Worm (Caenorhabditis elegans) whole organism, late embryonic: ENCODE results near the gene aat-6.

Experiments
- C38D4.7 ChIP-seq: fragments of 200-800 bp; sonication (Bioruptor generic); optimal IDR thresholded peaks from 2 replicates; lab custom pipeline; 2018; ENCODE audit warnings: mild to moderate bottlenecking, missing genetic modification characterization, moderate library complexity, missing compliant biosample characterization
- K09A11.1 ChIP-seq: sonication (generic microtip); optimal IDR thresholded peaks from 2 replicates; lab custom pipeline; 2017; ENCODE audit warnings: antibody characterized with exemption, mild to moderate bottlenecking, missing genetic modification characterization, missing compliant biosample characterization; ENCODE audit not compliant: insufficient read depth
- Y22D7AL.16 ChIP-seq: sonication (generic microtip); optimal IDR thresholded peaks from 2 replicates; lab custom pipeline; 2016; ENCODE audit warnings: missing genetic modification characterization, missing compliant biosample characterization
- ceh-18 ChIP-seq: sonication (generic microtip); optimal IDR thresholded peaks from 2 replicates; lab custom pipeline; 2016; ENCODE audit warnings: missing genetic modification characterization, missing compliant biosample characterization
- ceh-19 ChIP-seq: fragments of 200-800 bp; sonication (Bioruptor generic); optimal IDR thresholded peaks from 2 replicates; lab custom pipeline; 2018; ENCODE audit warnings: mild to moderate bottlenecking, missing genetic modification characterization, missing compliant biosample characterization
- ceh-2 ChIP-seq: sonication (generic microtip); optimal IDR thresholded peaks from 2 replicates; lab custom pipeline; 2016; ENCODE audit warnings: missing genotype, missing genetic modification characterization, missing compliant biosample characterization
- ceh-22 ChIP-seq: sonication (generic microtip); optimal IDR thresholded peaks from 2 replicates; lab custom pipeline; 2017; ENCODE audit warnings: missing biosample characterization, missing genetic modification characterization
- ceh-24 ChIP-seq: sonication (generic microtip); optimal IDR thresholded peaks from 2 replicates; lab custom pipeline; 2016; ENCODE audit warnings: mild to moderate bottlenecking, missing genetic modification characterization, missing compliant biosample characterization
- ceh-30 ChIP-seq: fragments of 150-350 bp; optimal IDR thresholded peaks from 2 replicates; lab custom pipeline; 2014; ENCODE audit warnings: missing biosample characterization, missing genetic modification characterization
- ceh-31 ChIP-seq: sonication (generic microtip); optimal IDR thresholded peaks from 2 replicates; lab custom pipeline; 2016; ENCODE audit warnings: missing genetic modification characterization, missing compliant biosample characterization
- ceh-34 ChIP-seq: sonication (generic microtip); optimal IDR thresholded peaks from 2 replicates; lab custom pipeline; 2016; ENCODE audit warnings: mild to moderate bottlenecking, missing genetic modification characterization, missing compliant biosample characterization
- ceh-45 ChIP-seq: fragments of 200-800 bp; sonication (Bioruptor generic); IDR thresholded peaks from 2 replicates; pipeline ENCODE4 v1.3.6; 2022; ENCODE audit warnings: missing genetic modification reagents, missing genetic modification characterization, missing compliant biosample characterization
- ceh-6 ChIP-seq: fragments of 200-800 bp; sonication (Bioruptor generic); optimal IDR thresholded peaks from 2 replicates; lab custom pipeline; 2018; ENCODE audit warnings: mild to moderate bottlenecking, missing genetic modification characterization, missing compliant biosample characterization
- che-1 ChIP-seq: sonication (generic microtip); optimal IDR thresholded peaks from 2 replicates; lab custom pipeline; 2016; ENCODE audit warnings: mild to moderate bottlenecking, missing genetic modification characterization, missing compliant biosample characterization
- dmd-4 ChIP-seq: sonication (generic microtip); optimal IDR thresholded peaks from 2 replicates; lab custom pipeline; 2016; ENCODE audit warnings: borderline replicate concordance, missing genetic modification characterization, missing compliant biosample characterization
- dve-1 ChIP-seq: sonication (generic microtip); optimal IDR thresholded peaks from 2 replicates; lab custom pipeline; 2017; ENCODE audit warnings: antibody characterized with exemption, mild to moderate bottlenecking, missing genetic modification characterization, missing compliant biosample characterization
- ets-4 ChIP-seq: sonication (generic microtip); optimal IDR thresholded peaks from 2 replicates; lab custom pipeline; 2016; ENCODE audit warnings: missing genetic modification characterization, missing compliant biosample characterization
- eyg-1 ChIP-seq: sonication (generic microtip); optimal IDR thresholded peaks from 2 replicates; lab custom pipeline; 2016; ENCODE audit warnings: missing genotype, missing genetic modification characterization, missing compliant biosample characterization
- gmeb-2 ChIP-seq: sonication (generic microtip); optimal IDR thresholded peaks from 2 replicates; lab custom pipeline; 2016; ENCODE audit warnings: missing genetic modification characterization, inconsistent platforms, missing compliant biosample characterization
- hlh-15 ChIP-seq: sonication (generic microtip); optimal IDR thresholded peaks from 2 replicates; lab custom pipeline; 2016; ENCODE audit warnings: missing genetic modification characterization, missing compliant biosample characterization
- hlh-30 ChIP-seq: sonication (generic microtip); optimal IDR thresholded peaks from 2 replicates; lab custom pipeline; 2017; ENCODE audit warnings: antibody characterized with exemption, missing genetic modification characterization, missing compliant biosample characterization; ENCODE audit not compliant: insufficient read depth
- hlh-6 ChIP-seq: sonication (generic microtip); optimal IDR thresholded peaks from 2 replicates; lab custom pipeline; 2016; ENCODE audit warnings: missing genotype, missing genetic modification characterization, missing compliant biosample characterization
- hlh-8 ChIP-seq: sonication (generic microtip); optimal IDR thresholded peaks from 2 replicates; lab custom pipeline; 2016; ENCODE audit warnings: missing genotype, missing genetic modification characterization, missing compliant biosample characterization
- lim-6 ChIP-seq: sonication (generic microtip); optimal IDR thresholded peaks from 2 replicates; lab custom pipeline; 2016; ENCODE audit warnings: missing genetic modification characterization, missing compliant biosample characterization
- mec-3 ChIP-seq: sonication (generic microtip); optimal IDR thresholded peaks from 2 replicates; lab custom pipeline; 2016; ENCODE audit warnings: borderline replicate concordance, missing genetic modification characterization, missing compliant biosample characterization
- nfya-1 ChIP-seq: sonication (generic microtip); optimal IDR thresholded peaks from 2 replicates; lab custom pipeline; 2017; ENCODE audit warnings: missing genetic modification characterization, mild to moderate bottlenecking, missing compliant biosample characterization, antibody characterized with exemption, moderate library complexity
- nhr-11 ChIP-seq: fragments of 150-350 bp; optimal IDR thresholded peaks from 2 replicates; lab custom pipeline; 2014; ENCODE audit warnings: missing biosample characterization, missing genetic modification characterization
- nhr-232 ChIP-seq: sonication (generic microtip); optimal IDR thresholded peaks from 2 replicates; lab custom pipeline; 2016; ENCODE audit warnings: missing genetic modification characterization, missing compliant biosample characterization
- npax-4 ChIP-seq: sonication (generic microtip); optimal IDR thresholded peaks from 2 replicates; lab custom pipeline; 2016; ENCODE audit warnings: missing genetic modification characterization, missing compliant biosample characterization
- pag-3 ChIP-seq: sonication (generic microtip); optimal IDR thresholded peaks from 2 replicates; lab custom pipeline; 2016; ENCODE audit warnings: missing compliant biosample characterization, missing genetic modification characterization, borderline replicate concordance
- pat-9 ChIP-seq: fragments of 200-800 bp; sonication (Bioruptor generic); optimal IDR thresholded peaks from 2 replicates; lab custom pipeline; 2018; ENCODE audit warnings: mild to moderate bottlenecking, missing genetic modification characterization, moderate library complexity, missing compliant biosample characterization
- pax-1 ChIP-seq: fragments of 150-350 bp; optimal IDR thresholded peaks from 2 replicates; lab custom pipeline; 2014; ENCODE audit warnings: missing biosample characterization, missing genetic modification characterization
- pha-2 ChIP-seq: sonication (generic microtip); optimal IDR thresholded peaks from 2 replicates; lab custom pipeline; 2017; ENCODE audit warnings: mild to moderate bottlenecking, missing genetic modification characterization, missing compliant biosample characterization
- pqm-1 ChIP-seq: sonication (generic microtip); optimal IDR thresholded peaks from 2 replicates; lab custom pipeline; 2016; ENCODE audit warnings: missing genetic modification characterization, missing compliant biosample characterization
- pros-1 ChIP-seq: fragments of 150-350 bp; optimal IDR thresholded peaks from 2 replicates; lab custom pipeline; 2014; ENCODE audit warnings: missing biosample characterization, missing genetic modification reagents, missing genetic modification characterization
- ref-2 ChIP-seq: sonication (generic microtip); optimal IDR thresholded peaks from 2 replicates; lab custom pipeline; 2016; ENCODE audit warnings: missing genetic modification characterization, missing compliant biosample characterization
- sdc-2 ChIP-seq: sonication (generic microtip); optimal IDR thresholded peaks from 2 replicates; lab custom pipeline; 2016; ENCODE audit warnings: missing genotype, missing genetic modification characterization, missing compliant biosample characterization
- sox-2 ChIP-seq: fragments of 200-800 bp; sonication (Bioruptor generic); IDR thresholded peaks from 2 replicates; pipeline ENCODE4 v1.3.6; 2022; ENCODE audit warnings: missing genetic modification reagents, missing genetic modification characterization, missing compliant biosample characterization
- sox-4 ChIP-seq: sonication (generic microtip); optimal IDR thresholded peaks from 2 replicates; lab custom pipeline; 2017; ENCODE audit warnings: mild to moderate bottlenecking, missing genetic modification characterization, inconsistent platforms, missing compliant biosample characterization
- syd-9 ChIP-seq: sonication (generic microtip); optimal IDR thresholded peaks from 2 replicates; lab custom pipeline; 2016; ENCODE audit warnings: mild to moderate bottlenecking, missing genetic modification characterization, moderate library complexity, missing compliant biosample characterization
- tbx-7 ChIP-seq: sonication (generic microtip); optimal IDR thresholded peaks from 2 replicates; lab custom pipeline; 2016; ENCODE audit warnings: missing genotype, missing genetic modification characterization, missing compliant biosample characterization
- ttx-3 ChIP-seq: sonication (generic microtip); optimal IDR thresholded peaks from 2 replicates; lab custom pipeline; 2016; ENCODE audit warnings: missing genetic modification reagents, missing genetic modification characterization, missing compliant biosample characterization
- unc-42 ChIP-seq: sonication (generic microtip); optimal IDR thresholded peaks from 2 replicates; lab custom pipeline; 2016; ENCODE audit warnings: missing genotype, missing genetic modification characterization, missing compliant biosample characterization
- unc-55 ChIP-seq: sonication (generic microtip); optimal IDR thresholded peaks from 2 replicates; lab custom pipeline; 2017; ENCODE audit warnings: missing biosample characterization, missing genetic modification reagents, missing genetic modification characterization
- unc-86 ChIP-seq: sonication (generic microtip); optimal IDR thresholded peaks from 2 replicates; lab custom pipeline; 2016; ENCODE audit warnings: missing genetic modification characterization, missing compliant biosample characterization
- ztf-16 ChIP-seq: sonication (generic microtip); optimal IDR thresholded peaks from 2 replicates; lab custom pipeline; 2017; ENCODE audit warnings: missing genetic modification characterization, missing compliant biosample characterization

Gene aat-6

ce11 chrV:11470210-11470713 lies at the start of gene aat-6:
TSS of gene aat-6 (minus strand) at chrV:11470663.
- TF ChIP-seq hlh-30 (tag; lab: Kevin White, UChicago) (no peak), dmd-4 (tag; lab: Kevin White, UChicago) (no peak), Y22D7AL.16 (tag; lab: Kevin White, UChicago) (no peak), eyg-1 (tag; lab: Kevin White, UChicago) (no peak), pag-3 (tag; lab: Kevin White, UChicago) (no peak), ztf-16 (tag; lab: Kevin White, UChicago) (no peak), ceh-22 (tag; lab: Kevin White, UChicago) (no peak), nhr-11 (tag; lab: Kevin White, UChicago) (no peak), ceh-45 (GFP tag; lab: Robert Waterston, UW) (no peak), ceh-18 (tag; lab: Kevin White, UChicago) (no peak), ceh-34 (tag; lab: Kevin White, UChicago) (no peak), pros-1 (tag; lab: Kevin White, UChicago) (no peak), unc-55 (no peak), hlh-6 (tag; lab: Kevin White, UChicago) (no peak), tbx-7 (no peak), hlh-15 (no peak), sox-2 (GFP tag; lab: Robert Waterston, UW) (no peak), hlh-8 (tag; lab: Kevin White, UChicago) (no peak)

DNA sequence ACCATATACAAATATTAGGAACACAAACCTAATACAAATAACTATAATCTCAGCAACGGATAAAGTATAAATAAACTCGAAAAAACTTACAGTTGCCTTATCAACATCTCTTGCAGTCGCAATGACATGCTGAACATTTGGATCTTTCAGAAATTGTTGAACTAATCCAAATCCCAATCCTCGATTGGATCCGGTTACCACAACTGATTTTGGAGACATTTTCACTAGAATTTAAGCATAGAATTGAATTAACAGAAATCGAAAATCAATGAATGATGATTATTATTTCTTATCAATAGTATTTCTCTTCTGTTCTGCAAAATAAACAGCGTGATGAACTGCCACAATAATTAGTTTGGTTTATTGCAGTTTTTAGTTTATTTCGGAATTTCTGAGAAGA lies 49.8 kb upstream of the aat-6 start, which contains the start of the genes C55A6.11 and C55A6.7:
C55A6.11 (plus strand) TSS at position 301 of the 400 bp plus-strand sequence.
C55A6.7 (minus strand) TSS at position 316 of the 400 bp plus-strand sequence.
- TF ChIP-seq pqm-1 (tag; lab: Kevin White, UChicago) = no peak
- no peak for TF ChIP-seq ceh-2 (tag; lab: Kevin White, UChicago)
- TF ChIP-seq sdc-2 = no peak
- no peak for TF ChIP-seq dve-1 (tag; lab: Kevin White, UChicago)
- no peak for TF ChIP-seq K09A11.1 (tag; lab: Kevin White, UChicago)
- no peak for TF ChIP-seq ceh-30 (tag; lab: Kevin White, UChicago)
- TF ChIP-seq ttx-3 (tag; lab: Kevin White, UChicago) = no peak
- no peak for TF ChIP-seq hlh-30 (tag; lab: Kevin White, UChicago)
- TF ChIP-seq mec-3 (tag; lab: Kevin White, UChicago) = no peak
- TF ChIP-seq ceh-34 (tag; lab: Kevin White, UChicago) = no peak
- no peak for TF ChIP-seq ets-4
- TF ChIP-seq unc-86 (tag; lab: Kevin White, UChicago) = no peak

- TF ChIP-seq ceh-6 (GFP tag; lab: Kevin White, UChicago) = no peak
- TF ChIP-seq ceh-19 (GFP tag; lab: Kevin White, UChicago) = no peak
- TF ChIP-seq ceh-45 (GFP tag; lab: Robert Waterston, UW) = no peak
- no peak for TF ChIP-seq nfya-1 (tag; lab: Kevin White, UChicago)
- no peak for TF ChIP-seq unc-42 (tag; lab: Kevin White, UChicago)
- no peak for TF ChIP-seq ceh-31
- TF ChIP-seq gmeb-2 (tag; lab: Kevin White, UChicago) = no peak
Measured at ce11 chrV:11517789-11518188, 47.3 kb upstream of the aat-6 start, which contains the start of gene C55A6.4. TSS of gene C55A6.4 (minus strand) at chrV:11517889.

DNA sequence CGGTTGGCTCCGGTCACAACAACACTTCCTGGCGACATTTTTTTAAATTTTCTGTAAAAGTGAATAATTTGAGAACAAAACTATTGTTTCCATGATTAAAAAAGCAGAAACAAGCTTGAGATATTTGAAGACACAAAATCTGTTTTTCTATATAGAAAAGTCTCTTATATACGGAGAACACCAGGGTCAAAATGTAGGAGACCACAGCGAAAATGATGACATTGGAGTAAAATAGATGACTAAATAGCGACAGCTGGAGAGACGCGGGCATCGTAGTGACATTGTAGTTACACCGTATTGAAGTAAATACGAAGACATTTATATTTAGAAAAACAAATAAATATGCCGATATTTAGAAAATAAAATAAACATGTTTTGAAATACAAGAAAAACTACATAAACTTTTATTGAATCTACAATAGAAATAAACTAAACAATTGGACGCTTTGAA lies 45.7 kb upstream of the aat-6 start, which contains the start of gene sdz-8:
sdz-8 (minus strand) TSS at position 51 of the 451 bp plus-strand sequence.
- no peak for TF ChIP-seq unc-42 (tag; lab: Kevin White, UChicago)
- no peak for TF ChIP-seq sdc-2
- no peak for TF ChIP-seq ttx-3 (tag; lab: Kevin White, UChicago)
- no peak for TF ChIP-seq che-1
- no peak for TF ChIP-seq npax-4 (tag; lab: Kevin White, UChicago)
- no peak for TF ChIP-seq ceh-24 (tag; lab: Kevin White, UChicago)
- no peak for TF ChIP-seq ceh-18 (tag; lab: Kevin White, UChicago)
- TF ChIP-seq ztf-16 (tag; lab: Kevin White, UChicago) = no peak
- no peak for TF ChIP-seq ref-2 (tag; lab: Kevin White, UChicago)
- TF ChIP-seq pha-2 (tag; lab: Kevin White, UChicago) = no peak
- TF ChIP-seq nhr-232 (tag; lab: Kevin White, UChicago) = no peak
- TF ChIP-seq C38D4.7 (GFP tag; lab: Kevin White, UChicago) = no peak
- no peak for TF ChIP-seq ceh-34 (tag; lab: Kevin White, UChicago)
- no peak for TF ChIP-seq lim-6 (tag; lab: Kevin White, UChicago)
- TF ChIP-seq pat-9 = no peak
- no peak for TF ChIP-seq ceh-2 (tag; lab: Kevin White, UChicago)
- TF ChIP-seq syd-9 (tag; lab: Kevin White, UChicago) = no peak
- no peak for TF ChIP-seq pag-3 (tag; lab: Kevin White, UChicago)
- TF ChIP-seq pax-1 (tag; lab: Kevin White, UChicago) = no peak
- no peak for TF ChIP-seq sox-4 (tag; lab: Kevin White, UChicago)
- TF ChIP-seq, all 69 proteins: peak for 0
